Worm (Caenorhabditis elegans) whole organism, young adult: ENCODE measurements around the gene ttr-33.

Source experiments
- B0019.2 ChIP-seq: fragments of 200-800 bp; sonication (Bioruptor generic); conservative IDR thresholded peaks from 2 replicates; pipeline ENCODE4 v1.3.6; 2022; ENCODE audit warnings: missing genetic modification reagents, missing genetic modification characterization, missing compliant biosample characterization
- B0035.1 ChIP-seq: sonication (generic microtip); optimal IDR thresholded peaks from 2 replicates; lab custom pipeline; 2016; ENCODE audit warnings: missing genetic modification characterization, mild to moderate bottlenecking, missing compliant biosample characterization, missing genotype, missing genetic modification reagents
- B0261.1 ChIP-seq: sonication (generic microtip); optimal IDR thresholded peaks from 2 replicates; lab custom pipeline; 2016; ENCODE audit warnings: mild to moderate bottlenecking, missing genetic modification characterization, moderate library complexity, missing compliant biosample characterization
- C06A6.2 ChIP-seq: fragments of 200-800 bp; sonication (Bioruptor generic); conservative IDR thresholded peaks from 2 replicates; pipeline ENCODE4 v1.3.6; 2022; ENCODE audit warnings: missing genetic modification characterization, missing compliant biosample characterization
- F22D6.2 ChIP-seq: sonication (generic microtip); optimal IDR thresholded peaks from 2 replicates; lab custom pipeline; 2016; ENCODE audit warnings: mild to moderate bottlenecking, missing genetic modification characterization, missing compliant biosample characterization
- F55B11.4 ChIP-seq: sonication (generic microtip); optimal IDR thresholded peaks from 2 replicates; lab custom pipeline; 2016; ENCODE audit warnings: missing compliant biosample characterization, missing genetic modification characterization, borderline replicate concordance; ENCODE audit not compliant: insufficient read depth
- K11D2.4 ChIP-seq: fragments of 200-800 bp; sonication (Bioruptor generic); IDR thresholded peaks from 2 replicates; pipeline ENCODE4 v1.3.6; 2022; ENCODE audit warnings: missing genetic modification reagents, missing genetic modification characterization, missing compliant biosample characterization
- K12H6.12 ChIP-seq: fragments of 200-800 bp; sonication (Bioruptor generic); optimal IDR thresholded peaks from 2 replicates; lab custom pipeline; 2018; ENCODE audit warnings: mild to moderate bottlenecking, missing genetic modification characterization, missing compliant biosample characterization
- T07F8.4 ChIP-seq: sonication (generic microtip); optimal IDR thresholded peaks from 2 replicates; lab custom pipeline; 2016; ENCODE audit warnings: mild to moderate bottlenecking, missing genetic modification characterization, moderate library complexity, missing compliant biosample characterization
- Y67H2A.10 ChIP-seq: fragments of 200-800 bp; sonication (Bioruptor generic); conservative IDR thresholded peaks from 2 replicates; pipeline ENCODE4 v1.3.6; 2022; ENCODE audit warnings: missing genetic modification reagents, missing genetic modification characterization, missing compliant biosample characterization
- Y79H2A.3 ChIP-seq: fragments of 200-800 bp; sonication (Bioruptor generic); conservative IDR thresholded peaks from 2 replicates; pipeline ENCODE4 v1.3.6; 2022; ENCODE audit warnings: missing genetic modification reagents, missing genetic modification characterization, missing compliant biosample characterization
- aptf-2 ChIP-seq: fragments of 200-800 bp; sonication (Bioruptor generic); conservative IDR thresholded peaks from 2 replicates; pipeline ENCODE4 v1.3.6; 2022; ENCODE audit warnings: missing genetic modification reagents, missing genetic modification characterization, missing compliant biosample characterization
- attf-5 ChIP-seq: fragments of 200-800 bp; sonication (Bioruptor generic); optimal IDR thresholded peaks from 2 replicates; lab custom pipeline; 2018; ENCODE audit warnings: mild to moderate bottlenecking, missing genetic modification characterization, missing compliant biosample characterization
- ccch-3 ChIP-seq: fragments of 200-800 bp; sonication (Bioruptor generic); optimal IDR thresholded peaks from 2 replicates; lab custom pipeline; 2018; ENCODE audit warnings: mild to moderate bottlenecking, missing genetic modification characterization, missing compliant biosample characterization
- cebp-1 ChIP-seq, 2 experiments: fragments of 200-800 bp in 1 of 2; sonication (Bioruptor generic) in 1 of 2; sonication (generic microtip) in 1 of 2; IDR thresholded peaks in 1 of 2; optimal IDR thresholded peaks in 1 of 2; 2 replicates each; pipeline versions ENCODE4 v1.3.6 to Lab custom; 2017 to 2022; ENCODE audit warnings: missing compliant biosample characterization in 2 of 2, missing genetic modification characterization in 2 of 2, mild to moderate bottlenecking in 1 of 2, missing genetic modification reagents in 1 of 2, moderate library complexity in 1 of 2
- ceh-58 ChIP-seq: fragments of 200-800 bp; sonication (Bioruptor generic); IDR thresholded peaks from 2 replicates; pipeline ENCODE4 v1.3.6; 2022; ENCODE audit warnings: missing genetic modification characterization, missing compliant biosample characterization
- dpl-1 ChIP-seq: fragments of 150-350 bp; optimal IDR thresholded peaks from 2 replicates; lab custom pipeline; 2014; ENCODE audit warnings: missing biosample characterization, missing genetic modification reagents, missing genetic modification characterization
- let-526 ChIP-seq: fragments of 200-800 bp; sonication (Bioruptor generic); IDR thresholded peaks from 2 replicates; pipeline ENCODE4 v1.3.6; 2022; ENCODE audit warnings: missing genetic modification reagents, missing genetic modification characterization, missing compliant biosample characterization
- lin-26 ChIP-seq: fragments of 200-800 bp; sonication (Bioruptor generic); IDR thresholded peaks from 2 replicates; pipeline ENCODE4 v1.3.6; 2022; ENCODE audit warnings: missing genetic modification reagents, missing genetic modification characterization, missing compliant biosample characterization
- madf-10 ChIP-seq: sonication (generic microtip); optimal IDR thresholded peaks from 2 replicates; lab custom pipeline; 2016; ENCODE audit warnings: mild to moderate bottlenecking, missing genetic modification characterization, missing compliant biosample characterization
- madf-6 ChIP-seq: fragments of 200-800 bp; sonication (Bioruptor generic); IDR thresholded peaks from 2 replicates; pipeline ENCODE4 v1.3.6; 2022; ENCODE audit warnings: missing genetic modification reagents, missing genetic modification characterization, missing compliant biosample characterization
- mes-4 ChIP-seq: sonication (generic microtip); optimal IDR thresholded peaks from 2 replicates; lab custom pipeline; 2016; ENCODE audit warnings: missing genotype, missing genetic modification characterization, missing compliant biosample characterization
- nfyb-1 ChIP-seq: fragments of 200-800 bp; sonication (Bioruptor generic); IDR thresholded peaks from 2 replicates; pipeline ENCODE4 v1.3.6; 2022; ENCODE audit warnings: missing genetic modification reagents, missing genetic modification characterization, missing compliant biosample characterization
- nhr-80 ChIP-seq: sonication (generic microtip); optimal IDR thresholded peaks from 2 replicates; lab custom pipeline; 2016; ENCODE audit warnings: missing genetic modification characterization, missing compliant biosample characterization
- pbrm-1 ChIP-seq: fragments of 200-800 bp; sonication (Bioruptor generic); IDR thresholded peaks from 2 replicates; pipeline ENCODE4 v1.3.6; 2022; ENCODE audit warnings: missing genetic modification reagents, missing genetic modification characterization, missing compliant biosample characterization
- rpc-1 ChIP-seq, 2 experiments: fragments of 150-350 bp in 1 of 2; sonication (generic microtip) in 1 of 2; optimal IDR thresholded peaks; 2 replicates each; lab custom pipeline; 2014 to 2018; ENCODE audit warnings: missing biosample characterization in 1 of 2, missing genetic modification characterization in 1 of 2, missing genetic modification reagents in 1 of 2, missing genotype in 1 of 2
- sdz-38 ChIP-seq: sonication (generic microtip); optimal IDR thresholded peaks from 2 replicates; lab custom pipeline; 2016; ENCODE audit warnings: missing genotype, missing genetic modification characterization, missing compliant biosample characterization
- sea-2 ChIP-seq: fragments of 200-800 bp; sonication (Bioruptor generic); IDR thresholded peaks from 2 replicates; pipeline ENCODE4 v1.3.6; 2022; ENCODE audit warnings: missing genetic modification characterization, missing compliant biosample characterization
- snpc-1.1 ChIP-seq: sonication (generic microtip); optimal IDR thresholded peaks from 2 replicates; lab custom pipeline; 2017; ENCODE audit warnings: missing genetic modification characterization, mild to moderate bottlenecking, missing compliant biosample characterization, antibody characterized with exemption, moderate library complexity, missing genotype, missing genetic modification reagents; ENCODE audit not compliant: insufficient read depth
- snpc-1.3 ChIP-seq: sonication (generic microtip); optimal IDR thresholded peaks from 2 replicates; lab custom pipeline; 2017; ENCODE audit warnings: missing genetic modification characterization, mild to moderate bottlenecking, missing compliant biosample characterization, antibody characterized with exemption, moderate library complexity, missing genotype, missing genetic modification reagents; ENCODE audit not compliant: insufficient read depth
- ztf-22 ChIP-seq: fragments of 200-800 bp; sonication (Bioruptor generic); optimal IDR thresholded peaks from 2 replicates; lab custom pipeline; 2018; ENCODE audit warnings: mild to moderate bottlenecking, missing genetic modification characterization, moderate library complexity, missing compliant biosample characterization
- ztf-25 ChIP-seq: fragments of 200-800 bp; sonication (Bioruptor generic); IDR thresholded peaks from 2 replicates; pipeline ENCODE4 v1.3.6; 2022; ENCODE audit warnings: missing genetic modification reagents, missing genetic modification characterization, missing compliant biosample characterization

ttr-33 gene

ce11 chrV:7810591-7810990 lies 27.1 kb downstream of the ttr-33 start:
- TF ChIP-seq B0035.1 (tag; lab: Kevin White, UChicago), result no peak
- no peak for TF ChIP-seq dpl-1 (GFP tag; lab: Kevin White, UChicago)
- no peak for TF ChIP-seq nfyb-1 (GFP tag; lab: Robert Waterston, UW)
- no peak for TF ChIP-seq sdz-38
- TF ChIP-seq snpc-1.1 (tag; lab: Kevin White, UChicago), result no peak
- no peak for TF ChIP-seq T07F8.4
- no peak for TF ChIP-seq lin-26 (GFP tag; lab: Robert Waterston, UW)
- no peak for TF ChIP-seq mes-4
- TF ChIP-seq B0019.2 (GFP tag; lab: Robert Waterston, UW), result no peak
- no peak for TF ChIP-seq C06A6.2 (GFP tag; lab: Robert Waterston, UW)
- no peak for TF ChIP-seq sea-2 (GFP tag; lab: Robert Waterston, UW)
- no peak for TF ChIP-seq F22D6.2 (tag; lab: Kevin White, UChicago)
- no peak for TF ChIP-seq attf-5 (GFP tag; lab: Kevin White, UChicago)
- TF ChIP-seq ccch-3, result no peak
- TF ChIP-seq B0261.1 (tag; lab: Kevin White, UChicago), result no peak
- TF ChIP-seq K12H6.12, result no peak
- no peak for TF ChIP-seq ceh-58 (GFP tag; lab: Robert Waterston, UW)
- TF ChIP-seq Y67H2A.10 (GFP tag; lab: Robert Waterston, UW), result no peak
- TF ChIP-seq aptf-2 (GFP tag; lab: Robert Waterston, UW), result no peak
- TF ChIP-seq, all 124 proteins: peak for 0

ce11 chrV:7809320-7810256 lies 28.1 kb downstream of the ttr-33 start, which contains the start of gene ZK742.3:
Gene ZK742.3 (minus strand): TSS chrV:7809912.
- no peak for TF ChIP-seq K11D2.4 (GFP tag; lab: Robert Waterston, UW)
- TF ChIP-seq cebp-1 (GFP tag; IDR thresholded peaks at IDR 0.05; lab: Robert Waterston, UW), result no peak
- TF ChIP-seq cebp-1 (tag; optimal IDR thresholded peaks at IDR 0.05; lab: Kevin White, UChicago), result peak; percentile 4
- no peak for TF ChIP-seq F55B11.4 (tag; lab: Kevin White, UChicago)
- TF ChIP-seq Y79H2A.3, result no peak
- TF ChIP-seq rpc-1 (optimal IDR thresholded peaks at IDR 0.05; lab: Kevin White, UChicago), result no peak
- no peak for TF ChIP-seq rpc-1 (tag; optimal IDR thresholded peaks at IDR 0.05; lab: Kevin White, UChicago)
- TF ChIP-seq nhr-80 (tag; lab: Kevin White, UChicago), result peak; percentile 63
- no peak for TF ChIP-seq ztf-25 (GFP tag; lab: Robert Waterston, UW)
- no peak for TF ChIP-seq pbrm-1 (GFP tag; lab: Robert Waterston, UW)
- 0 out of 2 replicates have a peak, but pooled peaks have one; percentile 20 for TF ChIP-seq lin-26 (GFP tag; lab: Robert Waterston, UW)
- TF ChIP-seq let-526 (GFP tag; lab: Robert Waterston, UW), result no peak
- peak; percentile 6 for TF ChIP-seq attf-5 (GFP tag; lab: Kevin White, UChicago)
- TF ChIP-seq snpc-1.3 (tag; lab: Kevin White, UChicago), result no peak
- TF ChIP-seq madf-10, result no peak

ce11 chrV:7808444-7808843 lies 29.3 kb downstream of the ttr-33 start:
- TF ChIP-seq ztf-22 (GFP tag; lab: Kevin White, UChicago) (no peak), rpc-1 (optimal IDR thresholded peaks at IDR 0.05; lab: Kevin White, UChicago) (no peak), rpc-1 (tag; optimal IDR thresholded peaks at IDR 0.05; lab: Kevin White, UChicago) (no peak), T07F8.4 (no peak), madf-6 (0 out of 2 replicates have a peak, but pooled peaks have one; percentile 15)
